Worm (Caenorhabditis elegans): ENCODE measurements around the gene srr-1.
A peak's percentile ranks its signal among the peaks of the same experiment; 100 is the strongest.

The srr-1 gene

ce11 chrV:13024499-13024898, 29.0 kb downstream of the srr-1 start:
- TF ChIP-seq unc-62 (GFP tag; optimal IDR thresholded peaks at IDR 0.05 in 1 of 2) (peak in 1 of 2 experiments; percentile 36), unc-62 (tag; optimal IDR thresholded peaks at IDR 0.05) (no peak), T20F7.1 (GFP tag; optimal IDR thresholded peaks at IDR 0.05) (no peak)

- TF ChIP-seq aha-1 (tag) (peak; percentile 68), dve-1 (tag; optimal IDR thresholded peaks at IDR 0.05; ENCODE audit: insufficient read depth) (no peak)
Measured at ce11 chrV:13022265-13022664, 31.3 kb downstream of the srr-1 start.

- no peak for TF ChIP-seq tra-1 (GFP tag; IDR thresholded peaks at IDR 0.05)
- peak in 1 of 2 experiments; percentile 87 for TF ChIP-seq unc-62 (GFP tag; optimal IDR thresholded peaks at IDR 0.05 in 1 of 2)
- TF ChIP-seq unc-62 (tag; optimal IDR thresholded peaks at IDR 0.05): no peak
Measured at ce11 chrV:13021540-13021939, 32.0 kb downstream of the srr-1 start.

- TF ChIP-seq madf-5 (GFP tag; IDR thresholded peaks at IDR 0.05) (no peak), nhr-76 (tag; optimal IDR thresholded peaks at IDR 0.05) (no peak), F37D6.2 (tag; optimal IDR thresholded peaks at IDR 0.05) (no peak), mes-2 (tag; optimal IDR thresholded peaks at IDR 0.05; ENCODE audit: poor library complexity, severe bottlenecking) (no peak), lin-13 (GFP tag; optimal IDR thresholded peaks at IDR 0.05) (no peak), aha-1 (tag) (no peak), fos-1 (tag; optimal IDR thresholded peaks at IDR 0.05) (no peak), D1046.2 (GFP tag; IDR thresholded peaks at IDR 0.05) (no peak), egl-43 (GFP tag; IDR thresholded peaks at IDR 0.05) (no peak), nhr-11 (tag; optimal IDR thresholded peaks at IDR 0.05) (no peak), ztf-7 (tag; optimal IDR thresholded peaks at IDR 0.05) (no peak), hlh-30 (tag; optimal IDR thresholded peaks at IDR 0.05; ENCODE audit: insufficient read depth) (no peak), set-16 (GFP tag; IDR thresholded peaks at IDR 0.05) (no peak), zfp-3 (GFP tag; conservative IDR thresholded peaks at IDR 0.05) (no peak), mdl-1 (tag; optimal IDR thresholded peaks at IDR 0.05) (no peak), lin-15B (tag; optimal IDR thresholded peaks at IDR 0.05) (no peak)
Measured at ce11 chrV:13020638-13021037, 32.9 kb downstream of the srr-1 start.

ce11 chrV:13020014-13020413, 33.5 kb downstream of the srr-1 start:
- TF ChIP-seq ces-1 (GFP tag; optimal IDR thresholded peaks at IDR 0.05) (peak; percentile 86), cey-2 (tag; optimal IDR thresholded peaks at IDR 0.05; ENCODE audit: borderline replicate concordance, insufficient read depth) (no peak)

- TF ChIP-seq dmd-6 (GFP tag; IDR thresholded peaks at IDR 0.05) (no peak), aha-1 (tag) (peak; percentile 49)
Measured at ce11 chrV:13018761-13019160, 34.8 kb downstream of the srr-1 start, which contains the start of gene fmi-1. TSS of gene fmi-1 (plus strand) at chrV:13019061.

- no peak for TF ChIP-seq mep-1 (tag; optimal IDR thresholded peaks at IDR 0.05)
- peak; percentile 65 for TF ChIP-seq aha-1 (tag)
- TF ChIP-seq lin-1 (GFP tag; IDR thresholded peaks at IDR 0.05): no peak
- TF ChIP-seq attf-4 (tag; optimal IDR thresholded peaks at IDR 0.05): no peak
Measured at ce11 chrV:13018233-13018632, 35.3 kb downstream of the srr-1 start.

ce11 chrV:13013844-13014243, 39.7 kb downstream of the srr-1 start, which contains the start of gene F15B9.6:
TSS of gene F15B9.6 (plus strand) at chrV:13014144.
- TF ChIP-seq ZK337.2 (GFP tag; IDR thresholded peaks at IDR 0.05) (no peak), unc-62 (GFP tag; optimal IDR thresholded peaks at IDR 0.05 in 1 of 2) (no peak), unc-62 (tag; optimal IDR thresholded peaks at IDR 0.05) (no peak), aha-1 (tag) (no peak), F10B5.3 (tag; optimal IDR thresholded peaks at IDR 0.05) (no peak), nhr-48 (tag; optimal IDR thresholded peaks at IDR 0.05) (no peak), snpc-1.2 (GFP tag; IDR thresholded peaks at IDR 0.05) (no peak), cey-2 (tag; optimal IDR thresholded peaks at IDR 0.05; ENCODE audit: borderline replicate concordance, insufficient read depth) (no peak), ctbp-1 (GFP tag; IDR thresholded peaks at IDR 0.05) (no peak), nhr-25 (tag; optimal IDR thresholded peaks at IDR 0.05; ENCODE audit: borderline replicate concordance, insufficient read depth) (no peak)
